Worm (Caenorhabditis elegans) whole organism, midembryonic: Measurements from ENCODE around the gene nspc-1.

Experiments used
- T22C8.4 ChIP-seq: fragments of 200-800 bp; sonication (Bioruptor generic); IDR thresholded peaks from 2 replicates; pipeline ENCODE4 v1.3.6; 2022; ENCODE audit warnings: missing genetic modification characterization, missing compliant biosample characterization
- cog-1 ChIP-seq: sonication (generic microtip); optimal IDR thresholded peaks from 2 replicates; lab custom pipeline; 2016; ENCODE audit warnings: missing genetic modification characterization, missing compliant biosample characterization
- flt-1 ChIP-seq: fragments of 200-800 bp; sonication (Bioruptor generic); IDR thresholded peaks from 2 replicates; pipeline ENCODE4 v1.3.6; 2022; ENCODE audit warnings: missing genetic modification characterization, missing compliant biosample characterization
- klf-2 ChIP-seq: fragments of 200-800 bp; sonication (Bioruptor generic); conservative IDR thresholded peaks from 2 replicates; pipeline ENCODE4 v1.3.6; 2022; ENCODE audit warnings: missing genetic modification reagents, missing genetic modification characterization, missing compliant biosample characterization
- med-1 ChIP-seq: sonication (generic microtip); optimal IDR thresholded peaks from 2 replicates; lab custom pipeline; 2017; ENCODE audit warnings: missing genetic modification characterization, mild to moderate bottlenecking, missing compliant biosample characterization, antibody characterized with exemption, missing genetic modification reagents; ENCODE audit not compliant: insufficient read depth
- ref-1 ChIP-seq: fragments of 200-800 bp; sonication (Bioruptor generic); conservative IDR thresholded peaks from 2 replicates; pipeline ENCODE4 v1.3.6; 2022; ENCODE audit warnings: missing genetic modification reagents, missing genetic modification characterization, missing compliant biosample characterization
- tab-1 ChIP-seq: fragments of 200-800 bp; sonication (Bioruptor generic); IDR thresholded peaks from 2 replicates; pipeline ENCODE4 v1.3.6; 2022; ENCODE audit warnings: missing genetic modification characterization, missing compliant biosample characterization
- ztf-23 ChIP-seq: fragments of 200-800 bp; sonication (Bioruptor generic); IDR thresholded peaks from 2 replicates; pipeline ENCODE4 v1.3.6; 2022; ENCODE audit warnings: missing genetic modification reagents, missing genetic modification characterization, missing compliant biosample characterization
- ztf-29 ChIP-seq: fragments of 200-800 bp; sonication (Bioruptor generic); IDR thresholded peaks from 2 replicates; pipeline ENCODE4 v1.3.6; 2022; ENCODE audit warnings: missing genetic modification reagents, missing genetic modification characterization, missing compliant biosample characterization

The nspc-1 gene

DNA sequence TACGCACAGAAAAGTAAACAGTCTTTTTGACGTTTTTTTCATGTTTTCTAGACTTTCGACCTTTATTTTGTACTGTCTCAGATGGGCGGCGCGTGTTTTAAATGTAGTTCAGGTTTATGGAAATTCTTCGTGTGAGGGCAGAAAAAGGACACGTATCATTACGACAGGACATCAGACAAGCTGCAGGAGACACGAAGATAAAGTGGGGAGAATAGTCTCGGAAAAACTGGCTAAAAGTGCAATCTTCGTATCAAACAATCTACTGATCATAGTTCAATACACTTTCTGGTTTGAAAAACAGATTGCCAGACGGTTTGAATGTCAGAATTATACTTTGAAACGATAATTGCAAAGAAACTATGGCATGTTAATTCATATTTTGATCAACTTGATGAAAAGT, 49.5 kb downstream of the nspc-1 start:
- TF ChIP-seq med-1 (no peak), flt-1 (GFP tag; lab: Robert Waterston, UW) (no peak), ref-1 (GFP tag; lab: Robert Waterston, UW) (no peak), ztf-29 (GFP tag; lab: Robert Waterston, UW) (no peak), klf-2 (GFP tag; lab: Robert Waterston, UW) (no peak), T22C8.4 (GFP tag; lab: Robert Waterston, UW) (no peak), cog-1 (tag; lab: Kevin White, UChicago) (no peak), tab-1 (no peak), ztf-23 (GFP tag; lab: Robert Waterston, UW) (no peak)
